Worm (Caenorhabditis elegans) whole organism, young adult: ENCODE measurements around the gene Y25C1A.7.

Experiments used
- B0019.2 ChIP-seq: fragments of 200-800 bp; sonication (Bioruptor generic); conservative IDR thresholded peaks from 2 replicates; pipeline ENCODE4 v1.3.6; 2022; ENCODE audit warnings: missing genetic modification reagents, missing genetic modification characterization, missing compliant biosample characterization
- B0261.1 ChIP-seq: sonication (generic microtip); optimal IDR thresholded peaks from 2 replicates; lab custom pipeline; 2016; ENCODE audit warnings: mild to moderate bottlenecking, missing genetic modification characterization, moderate library complexity, missing compliant biosample characterization
- C17E4.6 ChIP-seq: fragments of 200-800 bp; sonication (Bioruptor generic); IDR thresholded peaks from 2 replicates; pipeline ENCODE4 v1.3.6; 2022; ENCODE audit warnings: missing genetic modification reagents, missing genetic modification characterization, missing compliant biosample characterization
- F22D6.2 ChIP-seq: sonication (generic microtip); optimal IDR thresholded peaks from 2 replicates; lab custom pipeline; 2016; ENCODE audit warnings: mild to moderate bottlenecking, missing genetic modification characterization, missing compliant biosample characterization
- F37B4.10 ChIP-seq: fragments of 200-800 bp; sonication (Bioruptor generic); IDR thresholded peaks from 2 replicates; pipeline ENCODE4 v1.3.6; 2022; ENCODE audit warnings: missing genetic modification characterization, missing compliant biosample characterization
- F39B2.1 ChIP-seq: fragments of 200-800 bp; sonication (Bioruptor generic); IDR thresholded peaks from 2 replicates; pipeline ENCODE4 v1.3.6; 2022; ENCODE audit warnings: missing genetic modification reagents, missing genetic modification characterization, missing compliant biosample characterization
- K12H6.12 ChIP-seq: fragments of 200-800 bp; sonication (Bioruptor generic); optimal IDR thresholded peaks from 2 replicates; lab custom pipeline; 2018; ENCODE audit warnings: mild to moderate bottlenecking, missing genetic modification characterization, missing compliant biosample characterization
- Y53G8AR.9 ChIP-seq: fragments of 200-800 bp; sonication (Bioruptor generic); conservative IDR thresholded peaks from 2 replicates; pipeline ENCODE4 v1.3.6; 2022; ENCODE audit warnings: missing genetic modification reagents, missing genetic modification characterization, missing compliant biosample characterization
- Y67H2A.10 ChIP-seq: fragments of 200-800 bp; sonication (Bioruptor generic); conservative IDR thresholded peaks from 2 replicates; pipeline ENCODE4 v1.3.6; 2022; ENCODE audit warnings: missing genetic modification reagents, missing genetic modification characterization, missing compliant biosample characterization
- aptf-2 ChIP-seq: fragments of 200-800 bp; sonication (Bioruptor generic); conservative IDR thresholded peaks from 2 replicates; pipeline ENCODE4 v1.3.6; 2022; ENCODE audit warnings: missing genetic modification reagents, missing genetic modification characterization, missing compliant biosample characterization
- atf-7 ChIP-seq: sonication (generic microtip); optimal IDR thresholded peaks from 2 replicates; lab custom pipeline; 2017; ENCODE audit warnings: mild to moderate bottlenecking, missing genetic modification characterization, missing compliant biosample characterization
- attf-3 ChIP-seq: fragments of 200-800 bp; sonication (Bioruptor generic); conservative IDR thresholded peaks from 2 replicates; pipeline ENCODE4 v1.3.6; 2022; ENCODE audit warnings: missing genetic modification reagents, missing genetic modification characterization, missing compliant biosample characterization
- attf-6 ChIP-seq: fragments of 200-800 bp; sonication (Bioruptor generic); IDR thresholded peaks from 2 replicates; pipeline ENCODE4 v1.3.6; 2022; ENCODE audit warnings: missing genetic modification reagents, missing genetic modification characterization, missing compliant biosample characterization
- ccch-3 ChIP-seq: fragments of 200-800 bp; sonication (Bioruptor generic); optimal IDR thresholded peaks from 2 replicates; lab custom pipeline; 2018; ENCODE audit warnings: mild to moderate bottlenecking, missing genetic modification characterization, missing compliant biosample characterization
- cebp-1 ChIP-seq, 2 experiments: fragments of 200-800 bp in 1 of 2; sonication (Bioruptor generic) in 1 of 2; sonication (generic microtip) in 1 of 2; IDR thresholded peaks in 1 of 2; optimal IDR thresholded peaks in 1 of 2; 2 replicates each; pipeline versions ENCODE4 v1.3.6 to Lab custom; 2017 to 2022; ENCODE audit warnings: missing compliant biosample characterization in 2 of 2, missing genetic modification characterization in 2 of 2, mild to moderate bottlenecking in 1 of 2, missing genetic modification reagents in 1 of 2, moderate library complexity in 1 of 2
- ceh-40 ChIP-seq: fragments of 200-800 bp; sonication (Bioruptor generic); IDR thresholded peaks from 2 replicates; pipeline ENCODE4 v1.3.6; 2022; ENCODE audit warnings: missing genetic modification characterization, missing compliant biosample characterization
- ceh-79 ChIP-seq: sonication (generic microtip); optimal IDR thresholded peaks from 2 replicates; lab custom pipeline; 2017; ENCODE audit warnings: mild to moderate bottlenecking, missing genetic modification characterization, missing compliant biosample characterization
- die-1 ChIP-seq: sonication (generic microtip); optimal IDR thresholded peaks from 2 replicates; lab custom pipeline; 2016; ENCODE audit warnings: missing genotype, mild to moderate bottlenecking, missing genetic modification characterization, missing compliant biosample characterization
- dox-1 ChIP-seq: fragments of 200-800 bp; sonication (Bioruptor generic); IDR thresholded peaks from 2 replicates; pipeline ENCODE4 v1.3.6; 2022; ENCODE audit warnings: missing genetic modification reagents, missing genetic modification characterization, missing compliant biosample characterization
- egl-44 ChIP-seq: fragments of 200-800 bp; sonication (Bioruptor generic); IDR thresholded peaks from 2 replicates; pipeline ENCODE4 v1.3.6; 2022; ENCODE audit warnings: missing genetic modification reagents, missing genetic modification characterization, missing compliant biosample characterization
- egrh-3 ChIP-seq: fragments of 200-800 bp; sonication (Bioruptor generic); IDR thresholded peaks from 2 replicates; pipeline ENCODE4 v1.3.6; 2022; ENCODE audit warnings: missing genetic modification reagents, missing genetic modification characterization, missing compliant biosample characterization
- gei-17 ChIP-seq: fragments of 200-800 bp; sonication (Bioruptor generic); optimal IDR thresholded peaks from 2 replicates; lab custom pipeline; 2018; ENCODE audit warnings: mild to moderate bottlenecking, missing genetic modification characterization, missing compliant biosample characterization
- hlh-12 ChIP-seq: sonication (generic microtip); optimal IDR thresholded peaks from 2 replicates; lab custom pipeline; 2016; ENCODE audit warnings: missing genetic modification characterization, missing compliant biosample characterization
- hmg-1.2 ChIP-seq: fragments of 200-800 bp; sonication (Bioruptor generic); IDR thresholded peaks from 2 replicates; pipeline ENCODE4 v1.3.6; 2022; ENCODE audit warnings: missing genetic modification reagents, missing genetic modification characterization, missing compliant biosample characterization
- hrde-1 ChIP-seq: sonication (generic microtip); optimal IDR thresholded peaks from 2 replicates; lab custom pipeline; 2016; ENCODE audit warnings: missing genetic modification characterization, mild to moderate bottlenecking, missing compliant biosample characterization, moderate library complexity, missing genotype, missing genetic modification reagents, borderline replicate concordance
- lag-1 ChIP-seq: fragments of 200-800 bp; sonication (Bioruptor generic); IDR thresholded peaks from 2 replicates; pipeline ENCODE4 v1.3.6; 2022; ENCODE audit warnings: missing genetic modification reagents, missing genetic modification characterization, missing compliant biosample characterization
- let-526 ChIP-seq: fragments of 200-800 bp; sonication (Bioruptor generic); IDR thresholded peaks from 2 replicates; pipeline ENCODE4 v1.3.6; 2022; ENCODE audit warnings: missing genetic modification reagents, missing genetic modification characterization, missing compliant biosample characterization
- lin-35 ChIP-seq, 3 experiments: fragments of 150-350 bp in 2 of 3; sonication (generic microtip) in 1 of 3; optimal IDR thresholded peaks; 2 replicates each; lab custom pipeline; 2014 to 2018; ENCODE audit warnings: missing biosample characterization in 3 of 3, missing genetic modification characterization in 3 of 3, missing genetic modification reagents in 3 of 3
- madf-3 ChIP-seq: fragments of 200-800 bp; sonication (Bioruptor generic); IDR thresholded peaks from 2 replicates; pipeline ENCODE4 v1.3.6; 2022; ENCODE audit warnings: missing genetic modification reagents, missing genetic modification characterization, missing compliant biosample characterization
- madf-6 ChIP-seq: fragments of 200-800 bp; sonication (Bioruptor generic); IDR thresholded peaks from 2 replicates; pipeline ENCODE4 v1.3.6; 2022; ENCODE audit warnings: missing genetic modification reagents, missing genetic modification characterization, missing compliant biosample characterization
- mcd-1 ChIP-seq: fragments of 200-800 bp; sonication (Bioruptor generic); IDR thresholded peaks from 2 replicates; pipeline ENCODE4 v1.3.6; 2022; ENCODE audit warnings: missing genetic modification reagents, missing genetic modification characterization, missing compliant biosample characterization
- nfya-2 ChIP-seq: fragments of 200-800 bp; sonication (Bioruptor generic); IDR thresholded peaks from 2 replicates; pipeline ENCODE4 v1.3.6; 2022; ENCODE audit warnings: missing genetic modification reagents, missing genetic modification characterization, missing compliant biosample characterization
- nhr-120 ChIP-seq: fragments of 200-800 bp; sonication (Bioruptor generic); IDR thresholded peaks from 2 replicates; pipeline ENCODE4 v1.3.6; 2022; ENCODE audit warnings: missing genetic modification characterization, missing compliant biosample characterization
- nhr-179 ChIP-seq: sonication (generic microtip); optimal IDR thresholded peaks from 2 replicates; lab custom pipeline; 2016; ENCODE audit warnings: mild to moderate bottlenecking, missing genetic modification characterization, missing compliant biosample characterization
- nhr-80 ChIP-seq: sonication (generic microtip); optimal IDR thresholded peaks from 2 replicates; lab custom pipeline; 2016; ENCODE audit warnings: missing genetic modification characterization, missing compliant biosample characterization
- rcor-1 ChIP-seq: fragments of 200-800 bp; sonication (Bioruptor generic); IDR thresholded peaks from 2 replicates; pipeline ENCODE4 v1.3.6; 2022; ENCODE audit warnings: missing genetic modification reagents, missing genetic modification characterization, missing compliant biosample characterization
- rpc-1 ChIP-seq, 2 experiments: fragments of 150-350 bp in 1 of 2; sonication (generic microtip) in 1 of 2; optimal IDR thresholded peaks; 2 replicates each; lab custom pipeline; 2014 to 2018; ENCODE audit warnings: missing biosample characterization in 1 of 2, missing genetic modification characterization in 1 of 2, missing genetic modification reagents in 1 of 2, missing genotype in 1 of 2
- sdz-38 ChIP-seq: sonication (generic microtip); optimal IDR thresholded peaks from 2 replicates; lab custom pipeline; 2016; ENCODE audit warnings: missing genotype, missing genetic modification characterization, missing compliant biosample characterization
- tlf-1 ChIP-seq: fragments of 200-800 bp; sonication (Bioruptor generic); optimal IDR thresholded peaks from 2 replicates; lab custom pipeline; 2018; ENCODE audit warnings: mild to moderate bottlenecking, missing genetic modification characterization, missing compliant biosample characterization
- unc-62 ChIP-seq: fragments of 150-350 bp; optimal IDR thresholded peaks from 2 replicates; lab custom pipeline; 2014; ENCODE audit warnings: missing biosample characterization, missing genetic modification reagents, missing genetic modification characterization
- xnd-1 ChIP-seq: sonication (generic microtip); optimal IDR thresholded peaks from 2 replicates; lab custom pipeline; 2016; ENCODE audit warnings: missing genotype, missing genetic modification reagents, missing genetic modification characterization, missing compliant biosample characterization
- ztf-26 ChIP-seq: sonication (generic microtip); optimal IDR thresholded peaks from 2 replicates; lab custom pipeline; 2017; ENCODE audit warnings: missing genetic modification characterization, missing compliant biosample characterization

Y25C1A.7 gene

DNA sequence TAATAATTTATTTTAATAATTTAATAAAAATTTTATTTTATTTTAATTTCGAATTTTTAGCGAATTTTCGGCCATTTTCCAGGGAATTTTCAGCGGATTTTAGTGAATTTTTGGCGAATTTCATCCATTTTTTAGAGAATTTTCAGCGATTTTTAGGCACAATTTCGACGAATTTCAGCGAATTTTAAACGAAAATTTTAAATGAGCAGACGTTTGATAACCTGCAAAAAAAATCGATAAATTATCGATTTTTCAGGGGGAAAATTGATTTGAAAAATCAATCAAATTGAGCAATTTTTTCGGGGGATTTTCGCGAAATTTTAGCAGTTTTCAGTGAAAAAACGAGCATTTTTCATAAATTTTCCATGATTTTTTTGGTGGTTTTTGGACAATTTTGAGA lies 2.2 kb downstream of the Y25C1A.7 start:
- TF ChIP-seq F22D6.2 (tag; lab: Kevin White, UChicago), result no peak
- no peak for TF ChIP-seq nhr-80 (tag; lab: Kevin White, UChicago)
- TF ChIP-seq rcor-1 (GFP tag; lab: Robert Waterston, UW), result no peak
- TF ChIP-seq gei-17, result no peak
- no peak for TF ChIP-seq ceh-79
- TF ChIP-seq mcd-1 (GFP tag; lab: Robert Waterston, UW), result no peak
- TF ChIP-seq cebp-1 (GFP tag; IDR thresholded peaks at IDR 0.05; lab: Robert Waterston, UW), result no peak
- no peak for TF ChIP-seq cebp-1 (tag; optimal IDR thresholded peaks at IDR 0.05; lab: Kevin White, UChicago)
- TF ChIP-seq lag-1 (GFP tag; lab: Robert Waterston, UW), result no peak
- TF ChIP-seq sdz-38 (tag; lab: Kevin White, UChicago), result no peak
- no peak for TF ChIP-seq F37B4.10 (GFP tag; lab: Robert Waterston, UW)
- no peak for TF ChIP-seq egl-44 (GFP tag; lab: Robert Waterston, UW)
- no peak for TF ChIP-seq attf-3 (GFP tag; lab: Robert Waterston, UW)
- TF ChIP-seq, all 124 proteins: peak for 0

DNA sequence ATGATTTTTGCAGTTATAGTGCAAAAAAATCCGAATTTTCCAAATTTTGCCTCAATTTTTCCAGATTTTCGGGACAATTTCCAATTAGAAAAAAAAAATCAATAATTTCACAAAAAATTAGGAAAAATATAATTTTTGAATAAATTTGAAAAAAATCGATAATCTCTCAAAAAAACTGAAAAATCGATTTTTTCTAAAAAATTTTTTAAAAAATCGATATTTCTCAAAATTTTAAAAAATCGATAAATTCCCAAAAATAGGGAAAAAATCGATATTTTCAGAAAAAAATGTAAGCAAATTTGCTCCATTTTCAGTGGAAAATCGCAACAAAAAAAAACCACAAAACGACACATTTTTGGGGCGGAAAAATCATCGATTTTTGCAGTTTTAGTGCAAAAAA lies 3.0 kb downstream of the Y25C1A.7 start:
- no peak for TF ChIP-seq attf-6 (GFP tag; lab: Robert Waterston, UW)
- no peak for TF ChIP-seq dox-1 (GFP tag; lab: Robert Waterston, UW)
- TF ChIP-seq egrh-3 (GFP tag; lab: Robert Waterston, UW), result no peak
- no peak for TF ChIP-seq madf-6 (GFP tag; lab: Robert Waterston, UW)
- TF ChIP-seq lin-35 (GFP tag; optimal IDR thresholded peaks at IDR 0.05; lab: Kevin White, UChicago), result no peak
- TF ChIP-seq die-1 (tag; lab: Kevin White, UChicago), result no peak
- no peak for TF ChIP-seq rpc-1 (optimal IDR thresholded peaks at IDR 0.05; lab: Kevin White, UChicago)
- no peak for TF ChIP-seq rpc-1 (tag; optimal IDR thresholded peaks at IDR 0.05; lab: Kevin White, UChicago)
- TF ChIP-seq atf-7 (tag; lab: Kevin White, UChicago), result no peak
- TF ChIP-seq nhr-80 (tag; lab: Kevin White, UChicago), result no peak
- no peak for TF ChIP-seq let-526 (GFP tag; lab: Robert Waterston, UW)
- TF ChIP-seq Y53G8AR.9 (GFP tag; lab: Robert Waterston, UW), result no peak
- no peak for TF ChIP-seq B0261.1 (tag; lab: Kevin White, UChicago)
- no peak for TF ChIP-seq aptf-2 (GFP tag; lab: Robert Waterston, UW)
- no peak for TF ChIP-seq madf-3 (GFP tag; lab: Robert Waterston, UW)

DNA sequence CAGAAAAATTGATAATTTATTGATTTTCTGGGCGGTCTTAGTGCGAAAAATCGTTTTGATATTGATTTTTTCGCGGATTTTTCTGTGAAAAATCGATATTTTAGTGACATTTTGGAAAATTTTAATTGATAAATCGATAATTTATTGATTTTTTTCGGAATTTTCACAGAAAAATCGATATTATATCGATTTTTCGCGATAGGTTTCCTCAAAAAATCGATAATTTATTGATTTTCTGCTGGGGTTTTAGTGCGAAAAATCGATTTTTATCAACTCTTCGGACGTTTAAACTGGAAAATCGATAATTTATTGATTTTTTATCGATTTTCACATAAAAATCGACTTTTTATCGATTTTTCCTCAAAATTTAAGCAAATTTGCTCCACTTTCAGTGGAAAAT lies 3.4 kb downstream of the Y25C1A.7 start:
- TF ChIP-seq Y67H2A.10 (GFP tag; lab: Robert Waterston, UW) (no peak), tlf-1 (GFP tag; lab: Kevin White, UChicago) (no peak), attf-3 (GFP tag; lab: Robert Waterston, UW) (no peak), nhr-120 (no peak), ccch-3 (GFP tag; lab: Kevin White, UChicago) (no peak), K12H6.12 (no peak), hmg-1.2 (no peak), nhr-80 (tag; lab: Kevin White, UChicago) (no peak), C17E4.6 (GFP tag; lab: Robert Waterston, UW) (no peak)

DNA sequence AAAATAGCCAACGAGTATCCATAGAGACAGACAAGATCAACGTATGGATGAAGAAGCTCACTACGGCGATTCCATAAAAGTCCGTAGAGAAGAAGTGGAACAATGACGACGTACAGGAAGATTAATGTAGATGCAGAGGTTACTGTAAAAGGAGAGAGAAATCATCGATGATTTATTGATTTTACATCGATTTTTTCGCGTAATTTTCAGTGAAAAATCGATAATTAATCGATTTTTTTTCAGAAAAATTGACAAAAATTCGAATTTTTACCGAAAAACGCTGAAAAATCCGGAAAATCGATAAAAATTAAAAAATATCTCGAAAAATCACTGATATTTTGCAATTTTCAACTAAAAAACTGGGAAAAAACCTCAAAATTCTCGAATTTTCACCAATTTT lies 4.5 kb downstream of the Y25C1A.7 start:
- no peak for TF ChIP-seq B0019.2
- no peak for TF ChIP-seq nfya-2 (GFP tag; lab: Robert Waterston, UW)
- no peak for TF ChIP-seq nhr-120
- no peak for TF ChIP-seq hlh-12 (tag; lab: Kevin White, UChicago)
- no peak for TF ChIP-seq F39B2.1 (GFP tag; lab: Robert Waterston, UW)
- TF ChIP-seq xnd-1 (tag; lab: Kevin White, UChicago), result no peak
- no peak for TF ChIP-seq nhr-179 (tag; lab: Kevin White, UChicago)
- no peak for TF ChIP-seq die-1 (tag; lab: Kevin White, UChicago)
- TF ChIP-seq unc-62, result no peak
- TF ChIP-seq B0261.1 (tag; lab: Kevin White, UChicago), result no peak
- TF ChIP-seq ceh-40 (GFP tag; lab: Robert Waterston, UW), result no peak
- no peak for TF ChIP-seq hrde-1 (tag; lab: Kevin White, UChicago)
- TF ChIP-seq Y67H2A.10 (GFP tag; lab: Robert Waterston, UW), result no peak
- no peak for TF ChIP-seq sdz-38 (tag; lab: Kevin White, UChicago)
- TF ChIP-seq lag-1 (GFP tag; lab: Robert Waterston, UW), result no peak
- TF ChIP-seq ztf-26 (tag; lab: Kevin White, UChicago), result no peak
- TF ChIP-seq, all 124 proteins: peak for 0
